Worm (Caenorhabditis elegans) whole organism, young adult: ENCODE measurements around the gene cyc-2.1.

ENCODE experiments used
- B0261.1 ChIP-seq: sonication (generic microtip); optimal IDR thresholded peaks from 2 replicates; lab custom pipeline; 2016; ENCODE audit warnings: mild to moderate bottlenecking, missing genetic modification characterization, moderate library complexity, missing compliant biosample characterization
- B0336.3 ChIP-seq: fragments of 200-800 bp; sonication (Bioruptor generic); IDR thresholded peaks from 2 replicates; pipeline ENCODE4 v1.3.6; 2022; ENCODE audit warnings: missing genetic modification characterization, missing compliant biosample characterization
- C17E4.6 ChIP-seq: fragments of 200-800 bp; sonication (Bioruptor generic); IDR thresholded peaks from 2 replicates; pipeline ENCODE4 v1.3.6; 2022; ENCODE audit warnings: missing genetic modification reagents, missing genetic modification characterization, missing compliant biosample characterization
- D2030.7 ChIP-seq: fragments of 200-800 bp; sonication (Bioruptor generic); IDR thresholded peaks from 2 replicates; pipeline ENCODE4 v1.3.6; 2022; ENCODE audit warnings: missing genetic modification reagents, missing genetic modification characterization, missing compliant biosample characterization
- F49E8.2 ChIP-seq: sonication (generic microtip); optimal IDR thresholded peaks from 3 replicates; lab custom pipeline; 2017; ENCODE audit warnings: missing genetic modification characterization, mild to moderate bottlenecking, missing compliant biosample characterization, antibody characterized with exemption, moderate library complexity; ENCODE audit not compliant: insufficient read depth
- F52B5.7 ChIP-seq: sonication (generic microtip); optimal IDR thresholded peaks from 2 replicates; lab custom pipeline; 2016; ENCODE audit warnings: mild to moderate bottlenecking, missing genetic modification characterization, missing compliant biosample characterization
- F55B11.4 ChIP-seq: sonication (generic microtip); optimal IDR thresholded peaks from 2 replicates; lab custom pipeline; 2016; ENCODE audit warnings: missing compliant biosample characterization, missing genetic modification characterization, borderline replicate concordance; ENCODE audit not compliant: insufficient read depth
- Y95B8A.8 ChIP-seq: fragments of 200-800 bp; sonication (Bioruptor generic); IDR thresholded peaks from 2 replicates; pipeline ENCODE4 v1.3.6; 2022; ENCODE audit warnings: missing genetic modification reagents, missing genetic modification characterization, missing compliant biosample characterization
- ama-1 ChIP-seq, 3 experiments: fragments of 150-350 bp in 1 of 3; sonication (generic microtip) in 2 of 3; optimal IDR thresholded peaks; 2 replicates each; lab custom pipeline; 2014 to 2018; ENCODE audit warnings: missing biosample characterization in 2 of 3, missing genetic modification characterization in 2 of 3, missing genetic modification reagents in 2 of 3
- bed-1 ChIP-seq: fragments of 200-800 bp; sonication (Bioruptor generic); IDR thresholded peaks from 2 replicates; pipeline ENCODE4 v1.3.6; 2022; ENCODE audit warnings: missing genetic modification reagents, missing genetic modification characterization, missing compliant biosample characterization
- bed-2 ChIP-seq: fragments of 200-800 bp; sonication (Bioruptor generic); IDR thresholded peaks from 2 replicates; pipeline ENCODE4 v1.3.6; 2022; ENCODE audit warnings: missing genetic modification reagents, missing genetic modification characterization, missing compliant biosample characterization
- ceh-58 ChIP-seq: fragments of 200-800 bp; sonication (Bioruptor generic); IDR thresholded peaks from 2 replicates; pipeline ENCODE4 v1.3.6; 2022; ENCODE audit warnings: missing genetic modification characterization, missing compliant biosample characterization
- chd-7 ChIP-seq: sonication (generic microtip); optimal IDR thresholded peaks from 2 replicates; lab custom pipeline; 2016; ENCODE audit warnings: mild to moderate bottlenecking, missing genetic modification characterization, moderate library complexity, missing compliant biosample characterization
- dox-1 ChIP-seq: fragments of 200-800 bp; sonication (Bioruptor generic); IDR thresholded peaks from 2 replicates; pipeline ENCODE4 v1.3.6; 2022; ENCODE audit warnings: missing genetic modification reagents, missing genetic modification characterization, missing compliant biosample characterization
- dpl-1 ChIP-seq: fragments of 150-350 bp; optimal IDR thresholded peaks from 2 replicates; lab custom pipeline; 2014; ENCODE audit warnings: missing biosample characterization, missing genetic modification reagents, missing genetic modification characterization
- egl-44 ChIP-seq: fragments of 200-800 bp; sonication (Bioruptor generic); IDR thresholded peaks from 2 replicates; pipeline ENCODE4 v1.3.6; 2022; ENCODE audit warnings: missing genetic modification reagents, missing genetic modification characterization, missing compliant biosample characterization
- ekl-4 ChIP-seq: fragments of 200-800 bp; sonication (Bioruptor generic); IDR thresholded peaks from 2 replicates; pipeline ENCODE4 v1.3.6; 2022; ENCODE audit warnings: missing genetic modification reagents, missing genetic modification characterization, missing compliant biosample characterization
- fkh-3 ChIP-seq: sonication (generic microtip); optimal IDR thresholded peaks from 2 replicates; lab custom pipeline; 2016; ENCODE audit warnings: mild to moderate bottlenecking, missing genetic modification characterization, missing compliant biosample characterization
- let-526 ChIP-seq: fragments of 200-800 bp; sonication (Bioruptor generic); IDR thresholded peaks from 2 replicates; pipeline ENCODE4 v1.3.6; 2022; ENCODE audit warnings: missing genetic modification reagents, missing genetic modification characterization, missing compliant biosample characterization
- lin-26 ChIP-seq: fragments of 200-800 bp; sonication (Bioruptor generic); IDR thresholded peaks from 2 replicates; pipeline ENCODE4 v1.3.6; 2022; ENCODE audit warnings: missing genetic modification reagents, missing genetic modification characterization, missing compliant biosample characterization
- lin-40 ChIP-seq: sonication (generic microtip); optimal IDR thresholded peaks from 2 replicates; lab custom pipeline; 2016; ENCODE audit warnings: missing genetic modification characterization, mild to moderate bottlenecking, missing compliant biosample characterization, missing genotype, missing genetic modification reagents
- lir-1 ChIP-seq: fragments of 200-800 bp; sonication (Bioruptor generic); conservative IDR thresholded peaks from 2 replicates; pipeline ENCODE4 v1.3.6; 2022; ENCODE audit warnings: missing genetic modification reagents, missing genetic modification characterization, missing compliant biosample characterization
- lsy-27 ChIP-seq: sonication (generic microtip); optimal IDR thresholded peaks from 2 replicates; lab custom pipeline; 2017; ENCODE audit warnings: missing genetic modification characterization, mild to moderate bottlenecking, missing compliant biosample characterization, antibody characterized with exemption, missing genotype, borderline replicate concordance; ENCODE audit not compliant: insufficient read depth
- madf-6 ChIP-seq: fragments of 200-800 bp; sonication (Bioruptor generic); IDR thresholded peaks from 2 replicates; pipeline ENCODE4 v1.3.6; 2022; ENCODE audit warnings: missing genetic modification reagents, missing genetic modification characterization, missing compliant biosample characterization
- mcd-1 ChIP-seq: fragments of 200-800 bp; sonication (Bioruptor generic); IDR thresholded peaks from 2 replicates; pipeline ENCODE4 v1.3.6; 2022; ENCODE audit warnings: missing genetic modification reagents, missing genetic modification characterization, missing compliant biosample characterization
- mel-28 ChIP-seq: sonication (generic microtip); optimal IDR thresholded peaks from 2 replicates; lab custom pipeline; 2016; ENCODE audit warnings: borderline replicate concordance, mild to moderate bottlenecking, missing genetic modification characterization, missing compliant biosample characterization
- mes-4 ChIP-seq: sonication (generic microtip); optimal IDR thresholded peaks from 2 replicates; lab custom pipeline; 2016; ENCODE audit warnings: missing genotype, missing genetic modification characterization, missing compliant biosample characterization
- nfyb-1 ChIP-seq: fragments of 200-800 bp; sonication (Bioruptor generic); IDR thresholded peaks from 2 replicates; pipeline ENCODE4 v1.3.6; 2022; ENCODE audit warnings: missing genetic modification reagents, missing genetic modification characterization, missing compliant biosample characterization
- nhr-120 ChIP-seq: fragments of 200-800 bp; sonication (Bioruptor generic); IDR thresholded peaks from 2 replicates; pipeline ENCODE4 v1.3.6; 2022; ENCODE audit warnings: missing genetic modification characterization, missing compliant biosample characterization
- rec-8 ChIP-seq, 2 experiments: sonication (generic microtip); optimal IDR thresholded peaks; 2 replicates each; lab custom pipeline; 2016; ENCODE audit warnings: mild to moderate bottlenecking in 2 of 2, missing genetic modification characterization in 2 of 2, missing genetic modification reagents in 2 of 2, missing genotype in 2 of 2, missing biosample characterization in 1 of 2, missing compliant biosample characterization in 1 of 2, moderate library complexity in 1 of 2
- snpc-1.1 ChIP-seq: sonication (generic microtip); optimal IDR thresholded peaks from 2 replicates; lab custom pipeline; 2017; ENCODE audit warnings: missing genetic modification characterization, mild to moderate bottlenecking, missing compliant biosample characterization, antibody characterized with exemption, moderate library complexity, missing genotype, missing genetic modification reagents; ENCODE audit not compliant: insufficient read depth
- snpc-1.3 ChIP-seq: sonication (generic microtip); optimal IDR thresholded peaks from 2 replicates; lab custom pipeline; 2017; ENCODE audit warnings: missing genetic modification characterization, mild to moderate bottlenecking, missing compliant biosample characterization, antibody characterized with exemption, moderate library complexity, missing genotype, missing genetic modification reagents; ENCODE audit not compliant: insufficient read depth
- sptf-2 ChIP-seq: fragments of 200-800 bp; sonication (Bioruptor generic); optimal IDR thresholded peaks from 2 replicates; lab custom pipeline; 2018; ENCODE audit warnings: mild to moderate bottlenecking, missing genetic modification characterization, missing compliant biosample characterization
- xnd-1 ChIP-seq: sonication (generic microtip); optimal IDR thresholded peaks from 2 replicates; lab custom pipeline; 2016; ENCODE audit warnings: missing genotype, missing genetic modification reagents, missing genetic modification characterization, missing compliant biosample characterization
- zfh-2 ChIP-seq: fragments of 200-800 bp; sonication (Bioruptor generic); conservative IDR thresholded peaks from 2 replicates; pipeline ENCODE4 v1.3.6; 2022; ENCODE audit warnings: missing genetic modification reagents, missing genetic modification characterization, missing compliant biosample characterization
- ztf-22 ChIP-seq: fragments of 200-800 bp; sonication (Bioruptor generic); optimal IDR thresholded peaks from 2 replicates; lab custom pipeline; 2018; ENCODE audit warnings: mild to moderate bottlenecking, missing genetic modification characterization, moderate library complexity, missing compliant biosample characterization
- ztf-26 ChIP-seq: sonication (generic microtip); optimal IDR thresholded peaks from 2 replicates; lab custom pipeline; 2017; ENCODE audit warnings: missing genetic modification characterization, missing compliant biosample characterization
- ztf-3 ChIP-seq: fragments of 200-800 bp; sonication (Bioruptor generic); optimal IDR thresholded peaks from 2 replicates; lab custom pipeline; 2018; ENCODE audit warnings: mild to moderate bottlenecking, missing genetic modification characterization, missing compliant biosample characterization

cyc-2.1 gene

ce11 chrIV:4712376-4712775, 36.4 kb downstream of the cyc-2.1 start, which contains the start of gene yars-2 (continued):
- TF ChIP-seq ama-1 (optimal IDR thresholded peaks at IDR 0.05; lab: Kevin White, UChicago), result no peak
- TF ChIP-seq ama-1 (GFP tag; optimal IDR thresholded peaks at IDR 0.05; lab: Kevin White, UChicago), result no peak
- TF ChIP-seq rec-8 (tag; optimal IDR thresholded peaks at IDR 0.05; lab: Kevin White, UChicago), result peak in 1 of 2 experiments; percentile 33

ce11 chrIV:4710459-4710858, 38.4 kb downstream of the cyc-2.1 start, which contains the start of gene cif-1:
cif-1 (minus strand) TSS chrIV:4710755.
- peak; percentile 0 for TF ChIP-seq xnd-1
- TF ChIP-seq mel-28 (tag; lab: Kevin White, UChicago), result no peak
- no peak for TF ChIP-seq fkh-3 (tag; lab: Kevin White, UChicago)
- no peak for TF ChIP-seq ztf-26 (tag; lab: Kevin White, UChicago)
- TF ChIP-seq nfyb-1, result no peak
- TF ChIP-seq lir-1 (GFP tag; lab: Robert Waterston, UW), result no peak
- 0 out of 2 replicates have a peak, but pooled peaks have one; percentile 36 for TF ChIP-seq ceh-58 (GFP tag; lab: Robert Waterston, UW)
- TF ChIP-seq zfh-2 (GFP tag; lab: Robert Waterston, UW), result peak; percentile 77
- TF ChIP-seq mcd-1, result peak; percentile 34
- TF ChIP-seq ztf-3 (GFP tag; lab: Kevin White, UChicago), result no peak
- no peak for TF ChIP-seq let-526 (GFP tag; lab: Robert Waterston, UW)
- TF ChIP-seq chd-7 (tag; lab: Kevin White, UChicago), result peak; percentile 55
- no peak for TF ChIP-seq bed-1
- TF ChIP-seq dpl-1 (GFP tag; lab: Kevin White, UChicago), result no peak
- TF ChIP-seq mes-4 (tag; lab: Kevin White, UChicago), result peak; percentile 18
- TF ChIP-seq ztf-22, result no peak
- no peak for TF ChIP-seq snpc-1.3 (tag; lab: Kevin White, UChicago)
- TF ChIP-seq madf-6 (GFP tag; lab: Robert Waterston, UW), result peak; percentile 53
- TF ChIP-seq F52B5.7 (tag; lab: Kevin White, UChicago), result peak; percentile 71
- 0 out of 2 replicates have a peak, but pooled peaks have one; percentile 53 for TF ChIP-seq lin-26 (GFP tag; lab: Robert Waterston, UW)
- TF ChIP-seq Y95B8A.8 (GFP tag; lab: Robert Waterston, UW), result no peak
- no peak for TF ChIP-seq nhr-120 (GFP tag; lab: Robert Waterston, UW)
- no peak for TF ChIP-seq sptf-2 (GFP tag; lab: Kevin White, UChicago)
- no peak for TF ChIP-seq lsy-27 (tag; lab: Kevin White, UChicago)
- no peak for TF ChIP-seq snpc-1.1 (tag; lab: Kevin White, UChicago)
- no peak for TF ChIP-seq F55B11.4 (tag; lab: Kevin White, UChicago)
- no peak for TF ChIP-seq lin-40 (tag; lab: Kevin White, UChicago)
- no peak for TF ChIP-seq F49E8.2 (tag; lab: Kevin White, UChicago)
- TF ChIP-seq dox-1 (GFP tag; lab: Robert Waterston, UW), result peak; percentile 53; the same call in 1 of the 2 replicates
- no peak for TF ChIP-seq egl-44 (GFP tag; lab: Robert Waterston, UW)
- no peak for TF ChIP-seq D2030.7 (GFP tag; lab: Robert Waterston, UW)
- no peak for TF ChIP-seq B0261.1 (tag; lab: Kevin White, UChicago)
- no peak for TF ChIP-seq C17E4.6 (GFP tag; lab: Robert Waterston, UW)
- no peak for TF ChIP-seq bed-2 (GFP tag; lab: Robert Waterston, UW)
- TF ChIP-seq B0336.3, result no peak; the same call in 1 of the 2 replicates
- peak; percentile 46; the same call in 1 of the 2 replicates for TF ChIP-seq ekl-4
